Fruit fly (Drosophila melanogaster) whole organism, prepupa: ENCODE data around the gene CG13252.

Experiments used
- Blimp-1 ChIP-seq: fragments of 200-800 bp; sonication (Bioruptor generic); optimal IDR thresholded peaks from 3 replicates; lab custom pipeline; 2017; ENCODE audit warnings: missing biosample characterization, missing genetic modification characterization, mild to moderate bottlenecking, moderate library complexity, missing genetic modification reagents
- CG11902 ChIP-seq: fragments of 200-800 bp; sonication (Bioruptor generic); optimal IDR thresholded peaks from 3 replicates; lab custom pipeline; 2016; ENCODE audit warnings: missing biosample characterization, missing genetic modification characterization
- CG16779 ChIP-seq: fragments of 200-800 bp; sonication (Bioruptor generic); optimal IDR thresholded peaks from 3 replicates; lab custom pipeline; 2017; ENCODE audit warnings: missing biosample characterization, mild to moderate bottlenecking, missing genetic modification characterization
- CG6854 ChIP-seq: fragments of 200-800 bp; sonication (Bioruptor generic); optimal IDR thresholded peaks from 2 replicates; lab custom pipeline; 2017; ENCODE audit warnings: missing biosample characterization, mild to moderate bottlenecking, missing genetic modification characterization
- CG8319 ChIP-seq: fragments of 200-800 bp; sonication (Bioruptor generic); optimal IDR thresholded peaks from 3 replicates; lab custom pipeline; 2016; ENCODE audit warnings: missing biosample characterization, missing genetic modification characterization
- CG8632 ChIP-seq: fragments of 200-800 bp; sonication (Bioruptor generic); optimal IDR thresholded peaks from 3 replicates; lab custom pipeline; 2016; ENCODE audit warnings: missing biosample characterization, missing genetic modification characterization
- Gug ChIP-seq: fragments of 200-800 bp; sonication (Bioruptor generic); IDR thresholded peaks from 2 replicates; pipeline ENCODE4 v1.3.6; 2022; ENCODE audit warnings: missing biosample characterization, missing genetic modification characterization
- OdsH ChIP-seq: fragments of 200-800 bp; sonication (Bioruptor generic); optimal IDR thresholded peaks from 3 replicates; lab custom pipeline; 2016; ENCODE audit warnings: missing biosample characterization, missing genetic modification characterization
- Sox102F ChIP-seq: fragments of 200-800 bp; sonication (Bioruptor generic); optimal IDR thresholded peaks from 2 replicates; lab custom pipeline; 2016; ENCODE audit warnings: missing biosample characterization, mild to moderate bottlenecking, missing genetic modification characterization
- achi ChIP-seq: fragments of 200-800 bp; sonication (Bioruptor generic); optimal IDR thresholded peaks from 3 replicates; lab custom pipeline; 2016; ENCODE audit warnings: missing biosample characterization, missing genetic modification characterization
- dsx ChIP-seq: fragments of 200-800 bp; optimal IDR thresholded peaks from 3 replicates; lab custom pipeline; 2019; ENCODE audit warnings: missing biosample characterization, mild to moderate bottlenecking, missing genetic modification characterization, moderate library complexity; ENCODE audit not compliant: poor library complexity, severe bottlenecking
- fd59A ChIP-seq: fragments of 200-800 bp; sonication (Bioruptor generic); optimal IDR thresholded peaks from 2 replicates; lab custom pipeline; 2017; ENCODE audit warnings: missing biosample characterization, mild to moderate bottlenecking, missing genetic modification characterization, missing genetic modification reagents
- fd85E ChIP-seq: fragments of 200-800 bp; sonication (Bioruptor generic); optimal IDR thresholded peaks from 3 replicates; lab custom pipeline; 2016; ENCODE audit warnings: missing biosample characterization, missing genetic modification characterization
- net ChIP-seq: fragments of 200-800 bp; sonication (Bioruptor generic); optimal IDR thresholded peaks from 3 replicates; lab custom pipeline; 2016; ENCODE audit warnings: missing biosample characterization, missing genetic modification characterization

DNA sequence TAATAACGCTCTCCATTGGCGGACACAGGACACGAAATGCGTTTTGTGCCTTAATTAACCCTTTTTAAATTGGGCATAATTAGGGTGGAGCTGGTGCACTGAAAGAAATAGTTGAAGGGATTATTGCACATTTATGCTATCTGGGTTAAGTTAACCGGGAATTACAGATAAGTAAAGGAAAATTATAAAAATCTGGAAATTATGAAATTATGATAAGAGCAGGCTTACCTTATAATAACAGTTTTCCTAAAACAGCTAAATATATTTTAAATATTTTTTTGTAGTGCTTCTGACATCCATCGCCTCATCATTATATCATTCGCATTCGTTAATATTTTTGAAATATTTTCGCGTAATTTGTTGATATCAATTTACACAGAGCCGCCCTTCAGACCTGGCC lies 23.2 kb upstream of the CG13252 start:
- TF ChIP-seq CG11902 (GFP tag; lab: Kevin White, UChicago) (no peak), Gug (GFP tag; lab: Robert Waterston, UW) (no peak), CG16779 (tag; lab: Kevin White, UChicago) (no peak), dsx (GFP tag; lab: Kevin White, UChicago) (no peak), net (GFP tag; lab: Kevin White, UChicago) (no peak), Sox102F (GFP tag; lab: Kevin White, UChicago) (peak; percentile 5), fd59A (GFP tag; lab: Kevin White, UChicago) (no peak), Blimp-1 (GFP tag; lab: Kevin White, UChicago) (no peak), CG8319 (GFP tag; lab: Kevin White, UChicago) (no peak), achi (GFP tag; lab: Kevin White, UChicago) (no peak), fd85E (GFP tag; lab: Kevin White, UChicago) (no peak), OdsH (GFP tag; lab: Kevin White, UChicago) (no peak), CG8632 (no peak), CG6854 (GFP tag; lab: Kevin White, UChicago) (no peak)
